Worm (Caenorhabditis elegans) whole organism, L1 larva: ENCODE data around the gene ndx-2.

Experiments
- ama-1 ChIP-seq: fragments of 150-350 bp; optimal IDR thresholded peaks from 2 replicates; lab custom pipeline; 2014
- blmp-1 ChIP-seq: fragments of 150-350 bp; optimal IDR thresholded peaks from 2 replicates; lab custom pipeline; 2014; ENCODE audit warnings: missing biosample characterization, missing genetic modification characterization
- mep-1 ChIP-seq: fragments of 150-350 bp; optimal IDR thresholded peaks from 2 replicates; lab custom pipeline; 2014; ENCODE audit warnings: missing biosample characterization, missing genetic modification characterization
- vab-15 ChIP-seq: sonication (generic microtip); optimal IDR thresholded peaks from 2 replicates; lab custom pipeline; 2017; ENCODE audit warnings: missing genotype, mild to moderate bottlenecking, missing genetic modification characterization, missing compliant biosample characterization
- zag-1 ChIP-seq: fragments of 150-350 bp; optimal IDR thresholded peaks from 2 replicates; lab custom pipeline; 2014; ENCODE audit warnings: missing biosample characterization, missing genetic modification characterization
- ztf-11 ChIP-seq, 2 experiments: sonication (generic microtip); optimal IDR thresholded peaks; 2 replicates each; lab custom pipeline; 2016 to 2017; ENCODE audit warnings: missing genetic modification characterization in 2 of 2, missing biosample characterization in 1 of 2, missing compliant biosample characterization in 1 of 2

DNA sequence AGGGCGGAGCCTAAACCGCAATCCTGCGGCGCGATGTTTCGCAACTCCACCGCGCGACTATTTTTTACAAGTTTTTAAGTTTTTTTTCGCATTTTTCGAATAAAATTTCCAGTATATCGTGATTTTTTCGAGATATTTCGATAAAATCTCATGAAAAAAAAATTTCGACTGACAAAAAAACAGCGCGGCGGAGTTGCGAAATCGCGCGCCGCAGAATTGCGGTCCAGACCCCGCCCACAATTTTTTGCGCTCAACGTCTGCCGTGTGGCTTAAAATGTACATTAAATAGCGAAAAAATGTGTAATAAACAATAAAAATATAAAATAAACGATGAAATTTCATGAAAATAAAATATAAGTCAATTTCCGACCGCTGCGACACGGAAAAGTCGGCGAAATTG is 32.9 kb upstream of the ndx-2 start:
- TF ChIP-seq blmp-1 (no peak), mep-1 (no peak), vab-15 (tag; lab: Kevin White, UChicago) (no peak), zag-1 (tag; lab: Kevin White, UChicago) (no peak), ztf-11 (tag; optimal IDR thresholded peaks at IDR 0.05; lab: Kevin White, UChicago) (no peak), ama-1 (lab: Kevin White, UChicago) (no peak)
